Fruit fly (Drosophila melanogaster) whole organism, pupa: ENCODE measurements around the gene Osi4.

Experiments
- CG14655 ChIP-seq: fragments of 200-800 bp; sonication (Bioruptor generic); optimal IDR thresholded peaks from 3 replicates; lab custom pipeline; 2017; ENCODE audit warnings: mild to moderate bottlenecking, missing biosample characterization, missing genetic modification reagents, missing genetic modification characterization
- CG15710 ChIP-seq: fragments of 200-800 bp; sonication (Bioruptor generic); optimal IDR thresholded peaks from 2 replicates; lab custom pipeline; 2018; ENCODE audit warnings: missing biosample characterization, mild to moderate bottlenecking, missing genetic modification characterization, moderate library complexity
- CG17806 ChIP-seq: fragments of 200-800 bp; sonication (Bioruptor generic); optimal IDR thresholded peaks from 2 replicates; lab custom pipeline; 2018; ENCODE audit warnings: missing biosample characterization, mild to moderate bottlenecking, missing genetic modification characterization, moderate library complexity
- CG34367 ChIP-seq: fragments of 200-800 bp; sonication (Bioruptor generic); optimal IDR thresholded peaks from 2 replicates; lab custom pipeline; 2018; ENCODE audit warnings: missing biosample characterization, mild to moderate bottlenecking, missing genetic modification characterization
- CG4496 ChIP-seq: fragments of 200-800 bp; sonication (Bioruptor generic); IDR thresholded peaks from 3 replicates; pipeline ENCODE4 v1.3.6; 2022; ENCODE audit warnings: missing biosample characterization, missing genetic modification characterization
- CG8159 ChIP-seq: fragments of 200-800 bp; sonication (Bioruptor generic); optimal IDR thresholded peaks from 3 replicates; lab custom pipeline; 2018; ENCODE audit warnings: missing biosample characterization, mild to moderate bottlenecking, missing genetic modification characterization, moderate library complexity
- Ets98B ChIP-seq: fragments of 200-800 bp; sonication (Bioruptor generic); IDR thresholded peaks from 2 replicates; pipeline ENCODE4 v1.3.6; 2022; ENCODE audit warnings: missing biosample characterization, missing genetic modification characterization
- Pif1A ChIP-seq: fragments of 200-800 bp; sonication (Bioruptor generic); optimal IDR thresholded peaks from 3 replicates; lab custom pipeline; 2016; ENCODE audit warnings: missing biosample characterization, missing genetic modification characterization
- Pif1B ChIP-seq: fragments of 200-800 bp; sonication (Bioruptor generic); optimal IDR thresholded peaks from 3 replicates; lab custom pipeline; 2016; ENCODE audit warnings: missing biosample characterization, missing genetic modification characterization
- rn ChIP-seq: fragments of 200-800 bp; sonication (Bioruptor generic); IDR thresholded peaks from 2 replicates; pipeline ENCODE4 v1.3.6; 2022; ENCODE audit warnings: missing biosample characterization, missing genetic modification characterization

DNA sequence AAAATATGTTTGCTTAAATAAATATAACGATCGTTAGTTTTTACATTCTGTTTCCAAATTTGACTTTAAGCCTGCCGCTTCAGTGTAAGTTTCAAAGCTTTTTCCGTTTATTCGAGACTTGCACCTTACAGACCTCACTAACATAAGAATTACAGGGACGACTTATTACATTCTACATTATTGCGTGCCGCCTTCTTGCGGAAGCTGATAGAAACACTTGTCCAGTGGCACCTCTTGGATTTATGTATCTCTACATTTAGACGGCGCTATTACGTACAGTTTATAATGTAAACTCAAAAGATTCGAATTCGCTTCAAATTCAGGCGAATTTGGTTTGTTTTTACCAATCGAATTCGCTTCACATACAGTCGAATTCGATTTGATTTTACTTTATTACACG, 50.8 kb downstream of the Osi4 start:
- TF ChIP-seq CG8159 (no peak), rn (GFP tag; lab: Robert Waterston, UW) (no peak), CG15710 (no peak), CG17806 (tag; lab: Kevin White, UChicago) (no peak), CG14655 (GFP tag; lab: Kevin White, UChicago) (no peak), Pif1B (GFP tag; lab: Kevin White, UChicago) (no peak), CG4496 (GFP tag; lab: Robert Waterston, UW) (no peak), Pif1A (GFP tag; lab: Kevin White, UChicago) (no peak), CG34367 (tag; lab: Kevin White, UChicago) (no peak), Ets98B (GFP tag; lab: Robert Waterston, UW) (no peak)
